Worm (Caenorhabditis elegans): ENCODE measurements around the gene nhr-274.

nhr-274 gene

ce11 chrIV:1601357-1601756 lies 43.7 kb downstream of the nhr-274 start, which contains the start of gene set-23:
Gene set-23 (plus strand): TSS chrIV:1601657.
- TF ChIP-seq nhr-76 (tag; optimal IDR thresholded peaks at IDR 0.05), result no peak
- no peak for TF ChIP-seq ces-1 (GFP tag; optimal IDR thresholded peaks at IDR 0.05)
- TF ChIP-seq zip-8 (tag; optimal IDR thresholded peaks at IDR 0.05), result no peak
- no peak for TF ChIP-seq unc-39 (tag; optimal IDR thresholded peaks at IDR 0.05)
- TF ChIP-seq ztf-11 (tag; optimal IDR thresholded peaks at IDR 0.05), result no peak
- no peak for TF ChIP-seq nhr-237 (tag; optimal IDR thresholded peaks at IDR 0.05)
- no peak for TF ChIP-seq sptf-1 (tag; optimal IDR thresholded peaks at IDR 0.05)
- no peak for TF ChIP-seq nhr-12 (tag; optimal IDR thresholded peaks at IDR 0.05)
- TF ChIP-seq bed-3 (GFP tag; optimal IDR thresholded peaks at IDR 0.05), result no peak
- no peak for TF ChIP-seq drap-1 (GFP tag; optimal IDR thresholded peaks at IDR 0.05)
- TF ChIP-seq ceh-43 (GFP tag; optimal IDR thresholded peaks at IDR 0.05), result no peak
- TF ChIP-seq nhr-2 (tag; optimal IDR thresholded peaks at IDR 0.05), result no peak
- no peak for TF ChIP-seq mls-2 (tag; optimal IDR thresholded peaks at IDR 0.05)
- TF ChIP-seq mab-5 (tag; optimal IDR thresholded peaks at IDR 0.05), result no peak
- no peak for TF ChIP-seq snpc-4 (tag; optimal IDR thresholded peaks at IDR 0.05)

DNA sequence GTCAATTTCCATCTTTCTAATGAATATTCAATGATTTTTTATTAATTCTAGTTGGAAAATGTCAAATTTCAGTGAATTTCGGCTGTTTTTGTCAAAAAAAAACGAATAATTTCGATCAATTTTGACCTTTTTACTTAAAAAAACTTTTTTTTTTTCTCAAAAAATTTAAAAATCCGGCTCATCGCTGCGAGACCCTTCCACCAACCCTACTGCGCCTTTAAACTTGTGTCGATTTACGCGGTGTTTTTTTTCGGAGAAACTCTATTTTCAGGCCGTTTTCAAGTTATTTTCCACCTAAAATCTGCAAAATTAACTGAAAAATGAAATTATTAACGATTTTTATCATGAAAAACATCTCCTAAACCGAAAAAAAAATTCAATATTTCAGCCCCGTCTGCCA lies 44.3 kb downstream of the nhr-274 start:
- TF ChIP-seq unc-62 (GFP tag; optimal IDR thresholded peaks at IDR 0.05) (no peak), mep-1 (tag; optimal IDR thresholded peaks at IDR 0.05) (no peak), mab-5 (tag; optimal IDR thresholded peaks at IDR 0.05) (no peak), elt-1 (tag; optimal IDR thresholded peaks at IDR 0.05; ENCODE audit: borderline replicate concordance, insufficient read depth) (no peak)

DNA sequence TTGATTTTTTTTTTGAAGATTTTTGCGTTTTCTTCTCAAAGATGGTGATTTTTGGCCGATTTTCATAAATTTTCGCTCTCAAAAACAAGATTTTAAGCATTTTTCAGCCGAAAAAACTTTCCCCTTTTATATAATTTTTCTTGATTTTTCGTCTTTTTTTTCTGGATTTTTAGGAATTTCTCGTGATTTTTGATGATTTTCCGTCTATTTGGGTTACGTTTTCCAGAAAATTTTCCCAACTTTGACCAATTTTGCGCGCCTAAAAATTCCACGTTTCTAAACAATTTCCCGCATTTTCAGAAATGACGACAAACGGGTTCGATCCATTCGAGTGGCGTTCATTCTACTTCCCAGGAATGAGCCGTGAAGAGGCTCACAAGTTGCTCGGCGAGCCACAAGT lies 48.1 kb downstream of the nhr-274 start, which contains the start of gene ced-2:
TSS of gene ced-2 (plus strand) at position 301 of the 400 bp plus-strand sequence.
- no peak for TF ChIP-seq sem-2 (GFP tag; optimal IDR thresholded peaks at IDR 0.05)
- no peak for TF ChIP-seq ztf-11 (tag; optimal IDR thresholded peaks at IDR 0.05)
- TF ChIP-seq zip-8 (tag; optimal IDR thresholded peaks at IDR 0.05), result no peak
- TF ChIP-seq flh-1 (GFP tag; optimal IDR thresholded peaks at IDR 0.05), result no peak
- no peak for TF ChIP-seq mep-1 (tag; optimal IDR thresholded peaks at IDR 0.05)
- TF ChIP-seq M03D4.4 (tag; optimal IDR thresholded peaks at IDR 0.05), result no peak
- no peak for TF ChIP-seq unc-120 (tag; optimal IDR thresholded peaks at IDR 0.05; ENCODE audit: poor library complexity, severe bottlenecking)
- no peak for TF ChIP-seq unc-39 (tag; optimal IDR thresholded peaks at IDR 0.05)
- no peak for TF ChIP-seq nhr-2 (tag; optimal IDR thresholded peaks at IDR 0.05)
- TF ChIP-seq drap-1 (GFP tag; optimal IDR thresholded peaks at IDR 0.05), result no peak
- no peak for TF ChIP-seq mab-5 (tag; optimal IDR thresholded peaks at IDR 0.05)
- no peak for TF ChIP-seq ceh-83 (GFP tag; optimal IDR thresholded peaks at IDR 0.05)
- TF ChIP-seq nhr-28 (tag; optimal IDR thresholded peaks at IDR 0.05), result no peak
- no peak for TF ChIP-seq nhr-12 (tag; optimal IDR thresholded peaks at IDR 0.05)
- no peak for TF ChIP-seq bed-3 (GFP tag; optimal IDR thresholded peaks at IDR 0.05)
- no peak for TF ChIP-seq tbx-8 (GFP tag; optimal IDR thresholded peaks at IDR 0.05)
- TF ChIP-seq lin-32 (GFP tag; optimal IDR thresholded peaks at IDR 0.05), result no peak
- no peak for TF ChIP-seq mls-2 (tag; optimal IDR thresholded peaks at IDR 0.05)
- TF ChIP-seq ceh-43 (GFP tag; optimal IDR thresholded peaks at IDR 0.05), result no peak
- TF ChIP-seq sptf-1 (tag; optimal IDR thresholded peaks at IDR 0.05), result no peak

DNA sequence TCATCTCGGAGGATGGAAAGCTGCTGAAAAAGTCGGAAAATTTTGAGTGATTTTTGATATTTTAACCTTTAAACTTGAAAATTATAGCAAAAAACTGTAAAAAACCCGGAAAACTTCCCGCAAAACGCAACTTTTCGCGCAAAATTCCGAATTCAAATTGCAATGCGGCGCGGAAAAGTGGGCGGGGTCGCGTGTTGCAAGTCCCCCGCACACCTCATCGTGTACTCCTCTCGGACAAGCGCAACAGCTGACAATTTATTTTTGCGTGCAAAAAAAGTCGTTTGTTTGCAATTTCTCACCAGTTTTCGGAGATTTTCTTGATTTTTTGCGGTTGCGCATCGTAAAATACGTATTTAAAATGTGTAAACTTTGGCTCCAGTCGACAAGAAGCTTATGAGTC lies 49.3 kb downstream of the nhr-274 start, which contains the start of gene npp-8:
TSS of gene npp-8 (minus strand) at position 23 of the 400 bp plus-strand sequence.
- TF ChIP-seq M03D4.4 (tag; optimal IDR thresholded peaks at IDR 0.05) (peak; percentile 89), unc-39 (tag; optimal IDR thresholded peaks at IDR 0.05) (peak; percentile 51), drap-1 (GFP tag; optimal IDR thresholded peaks at IDR 0.05) (peak; percentile 84), unc-120 (tag; optimal IDR thresholded peaks at IDR 0.05; ENCODE audit: poor library complexity, severe bottlenecking) (peak; percentile 83), blmp-1 (tag; optimal IDR thresholded peaks at IDR 0.05) (no peak), elt-3 (tag; optimal IDR thresholded peaks at IDR 0.05) (no peak), mls-2 (tag; optimal IDR thresholded peaks at IDR 0.05) (peak; percentile 91), lin-32 (GFP tag; optimal IDR thresholded peaks at IDR 0.05) (peak; percentile 55), ceh-43 (GFP tag; optimal IDR thresholded peaks at IDR 0.05) (peak; percentile 88), nhr-76 (tag; optimal IDR thresholded peaks at IDR 0.05) (peak; percentile 12), mab-5 (tag; optimal IDR thresholded peaks at IDR 0.05) (peak; percentile 43), pha-4 (tag; optimal IDR thresholded peaks at IDR 0.05) (peak; percentile 69), elt-1 (tag; optimal IDR thresholded peaks at IDR 0.05; ENCODE audit: borderline replicate concordance, insufficient read depth) (peak; percentile 0), cnd-1 (tag; optimal IDR thresholded peaks at IDR 0.05) (peak; percentile 83), ceh-83 (GFP tag; optimal IDR thresholded peaks at IDR 0.05) (peak; percentile 78), nhr-237 (tag; optimal IDR thresholded peaks at IDR 0.05) (peak; percentile 73), sem-2 (GFP tag; optimal IDR thresholded peaks at IDR 0.05) (peak; percentile 66), ceh-39 (tag; optimal IDR thresholded peaks at IDR 0.05) (no peak), lsy-2 (tag; optimal IDR thresholded peaks at IDR 0.05) (peak; percentile 70), zip-8 (tag; optimal IDR thresholded peaks at IDR 0.05) (no peak), flh-1 (GFP tag; optimal IDR thresholded peaks at IDR 0.05) (peak; percentile 59), hlh-1 (tag; optimal IDR thresholded peaks at IDR 0.05) (peak; percentile 96), nhr-28 (tag; optimal IDR thresholded peaks at IDR 0.05) (no peak), unc-62 (GFP tag; optimal IDR thresholded peaks at IDR 0.05) (peak; percentile 38), snpc-4 (tag; optimal IDR thresholded peaks at IDR 0.05) (no peak), mep-1 (tag; optimal IDR thresholded peaks at IDR 0.05) (peak; percentile 96), ham-2 (GFP tag; optimal IDR thresholded peaks at IDR 0.05) (peak; percentile 70), nhr-2 (tag; optimal IDR thresholded peaks at IDR 0.05) (no peak), sptf-1 (tag; optimal IDR thresholded peaks at IDR 0.05) (peak; percentile 95), bed-3 (GFP tag; optimal IDR thresholded peaks at IDR 0.05) (peak; percentile 69), ces-1 (GFP tag; optimal IDR thresholded peaks at IDR 0.05) (peak; percentile 41), lin-13 (tag; optimal IDR thresholded peaks at IDR 0.05) (peak; percentile 95), tbx-8 (GFP tag; optimal IDR thresholded peaks at IDR 0.05) (peak; percentile 77), nhr-12 (tag; optimal IDR thresholded peaks at IDR 0.05) (peak; percentile 77), ztf-11 (tag; optimal IDR thresholded peaks at IDR 0.05) (peak; percentile 88)

All from whole organism, mixed stage, embryonic.